Worm (Caenorhabditis elegans) whole organism, late embryonic: ENCODE measurements around the gene srx-51.

Experiments used
- F13H6.1 ChIP-seq: sonication (generic microtip); optimal IDR thresholded peaks from 2 replicates; lab custom pipeline; 2016; ENCODE audit warnings: missing genetic modification characterization, missing compliant biosample characterization
- T23F11.4 ChIP-seq: fragments of 200-800 bp; sonication (Bioruptor generic); optimal IDR thresholded peaks from 2 replicates; lab custom pipeline; 2018; ENCODE audit warnings: mild to moderate bottlenecking, missing genetic modification characterization, missing compliant biosample characterization
- ceh-19 ChIP-seq: fragments of 200-800 bp; sonication (Bioruptor generic); optimal IDR thresholded peaks from 2 replicates; lab custom pipeline; 2018; ENCODE audit warnings: mild to moderate bottlenecking, missing genetic modification characterization, missing compliant biosample characterization
- ceh-2 ChIP-seq: sonication (generic microtip); optimal IDR thresholded peaks from 2 replicates; lab custom pipeline; 2016; ENCODE audit warnings: missing genotype, missing genetic modification characterization, missing compliant biosample characterization
- ceh-24 ChIP-seq: sonication (generic microtip); optimal IDR thresholded peaks from 2 replicates; lab custom pipeline; 2016; ENCODE audit warnings: mild to moderate bottlenecking, missing genetic modification characterization, missing compliant biosample characterization
- ceh-45 ChIP-seq: fragments of 200-800 bp; sonication (Bioruptor generic); IDR thresholded peaks from 2 replicates; pipeline ENCODE4 v1.3.6; 2022; ENCODE audit warnings: missing genetic modification reagents, missing genetic modification characterization, missing compliant biosample characterization
- ceh-48 ChIP-seq: sonication (generic microtip); optimal IDR thresholded peaks from 2 replicates; lab custom pipeline; 2016; ENCODE audit warnings: missing genetic modification characterization, inconsistent platforms, missing compliant biosample characterization
- ceh-9 ChIP-seq: sonication (generic microtip); optimal IDR thresholded peaks from 2 replicates; lab custom pipeline; 2016; ENCODE audit warnings: mild to moderate bottlenecking, missing genetic modification characterization, inconsistent platforms, missing compliant biosample characterization
- che-1 ChIP-seq: sonication (generic microtip); optimal IDR thresholded peaks from 2 replicates; lab custom pipeline; 2016; ENCODE audit warnings: mild to moderate bottlenecking, missing genetic modification characterization, missing compliant biosample characterization
- elt-2 ChIP-seq: sonication (generic microtip); optimal IDR thresholded peaks from 2 replicates; lab custom pipeline; 2016; ENCODE audit warnings: missing genetic modification reagents, missing genetic modification characterization, missing compliant biosample characterization
- elt-4 ChIP-seq: sonication (generic microtip); optimal IDR thresholded peaks from 2 replicates; lab custom pipeline; 2016; ENCODE audit warnings: missing genetic modification characterization, missing compliant biosample characterization
- fax-1 ChIP-seq: sonication (generic microtip); optimal IDR thresholded peaks from 2 replicates; lab custom pipeline; 2016; ENCODE audit warnings: missing genotype, missing genetic modification characterization, missing compliant biosample characterization
- gmeb-2 ChIP-seq: sonication (generic microtip); optimal IDR thresholded peaks from 2 replicates; lab custom pipeline; 2016; ENCODE audit warnings: missing genetic modification characterization, inconsistent platforms, missing compliant biosample characterization
- hlh-13 ChIP-seq: fragments of 200-800 bp; sonication (Bioruptor generic); optimal IDR thresholded peaks from 2 replicates; lab custom pipeline; 2018; ENCODE audit warnings: mild to moderate bottlenecking, missing genetic modification characterization, missing compliant biosample characterization
- hlh-6 ChIP-seq: sonication (generic microtip); optimal IDR thresholded peaks from 2 replicates; lab custom pipeline; 2016; ENCODE audit warnings: missing genotype, missing genetic modification characterization, missing compliant biosample characterization
- lim-6 ChIP-seq: sonication (generic microtip); optimal IDR thresholded peaks from 2 replicates; lab custom pipeline; 2016; ENCODE audit warnings: missing genetic modification characterization, missing compliant biosample characterization
- lin-11 ChIP-seq: fragments of 200-800 bp; sonication (Bioruptor generic); optimal IDR thresholded peaks from 2 replicates; lab custom pipeline; 2018; ENCODE audit warnings: mild to moderate bottlenecking, missing genetic modification characterization, missing compliant biosample characterization
- mec-3 ChIP-seq: sonication (generic microtip); optimal IDR thresholded peaks from 2 replicates; lab custom pipeline; 2016; ENCODE audit warnings: borderline replicate concordance, missing genetic modification characterization, missing compliant biosample characterization
- nfya-1 ChIP-seq: sonication (generic microtip); optimal IDR thresholded peaks from 2 replicates; lab custom pipeline; 2017; ENCODE audit warnings: missing genetic modification characterization, mild to moderate bottlenecking, missing compliant biosample characterization, antibody characterized with exemption, moderate library complexity
- nhr-232 ChIP-seq: sonication (generic microtip); optimal IDR thresholded peaks from 2 replicates; lab custom pipeline; 2016; ENCODE audit warnings: missing genetic modification characterization, missing compliant biosample characterization
- odd-2 ChIP-seq: sonication (generic microtip); optimal IDR thresholded peaks from 2 replicates; lab custom pipeline; 2017; ENCODE audit warnings: antibody characterized with exemption, mild to moderate bottlenecking, missing genetic modification characterization, missing compliant biosample characterization
- pag-3 ChIP-seq: sonication (generic microtip); optimal IDR thresholded peaks from 2 replicates; lab custom pipeline; 2016; ENCODE audit warnings: missing compliant biosample characterization, missing genetic modification characterization, borderline replicate concordance
- pax-1 ChIP-seq: fragments of 150-350 bp; optimal IDR thresholded peaks from 2 replicates; lab custom pipeline; 2014; ENCODE audit warnings: missing biosample characterization, missing genetic modification characterization
- pha-4 ChIP-seq: fragments of 150-350 bp; optimal IDR thresholded peaks from 2 replicates; lab custom pipeline; 2018; ENCODE audit warnings: missing biosample characterization, missing genetic modification reagents, missing genetic modification characterization
- pqm-1 ChIP-seq: sonication (generic microtip); optimal IDR thresholded peaks from 2 replicates; lab custom pipeline; 2016; ENCODE audit warnings: missing genetic modification characterization, missing compliant biosample characterization
- pros-1 ChIP-seq: fragments of 150-350 bp; optimal IDR thresholded peaks from 2 replicates; lab custom pipeline; 2014; ENCODE audit warnings: missing biosample characterization, missing genetic modification reagents, missing genetic modification characterization
- sdc-2 ChIP-seq: sonication (generic microtip); optimal IDR thresholded peaks from 2 replicates; lab custom pipeline; 2016; ENCODE audit warnings: missing genotype, missing genetic modification characterization, missing compliant biosample characterization
- sox-4 ChIP-seq: sonication (generic microtip); optimal IDR thresholded peaks from 2 replicates; lab custom pipeline; 2017; ENCODE audit warnings: mild to moderate bottlenecking, missing genetic modification characterization, inconsistent platforms, missing compliant biosample characterization
- syd-9 ChIP-seq: sonication (generic microtip); optimal IDR thresholded peaks from 2 replicates; lab custom pipeline; 2016; ENCODE audit warnings: mild to moderate bottlenecking, missing genetic modification characterization, moderate library complexity, missing compliant biosample characterization
- tbx-2 ChIP-seq: sonication (generic microtip); optimal IDR thresholded peaks from 2 replicates; lab custom pipeline; 2016; ENCODE audit warnings: missing genetic modification characterization, missing compliant biosample characterization
- ttx-3 ChIP-seq: sonication (generic microtip); optimal IDR thresholded peaks from 2 replicates; lab custom pipeline; 2016; ENCODE audit warnings: missing genetic modification reagents, missing genetic modification characterization, missing compliant biosample characterization
- unc-42 ChIP-seq: sonication (generic microtip); optimal IDR thresholded peaks from 2 replicates; lab custom pipeline; 2016; ENCODE audit warnings: missing genotype, missing genetic modification characterization, missing compliant biosample characterization
- unc-55 ChIP-seq: sonication (generic microtip); optimal IDR thresholded peaks from 2 replicates; lab custom pipeline; 2017; ENCODE audit warnings: missing biosample characterization, missing genetic modification reagents, missing genetic modification characterization
- unc-86 ChIP-seq: sonication (generic microtip); optimal IDR thresholded peaks from 2 replicates; lab custom pipeline; 2016; ENCODE audit warnings: missing genetic modification characterization, missing compliant biosample characterization
- zip-5 ChIP-seq: sonication (generic microtip); optimal IDR thresholded peaks from 2 replicates; lab custom pipeline; 2016; ENCODE audit warnings: missing genetic modification characterization, missing compliant biosample characterization

Gene srx-51

DNA sequence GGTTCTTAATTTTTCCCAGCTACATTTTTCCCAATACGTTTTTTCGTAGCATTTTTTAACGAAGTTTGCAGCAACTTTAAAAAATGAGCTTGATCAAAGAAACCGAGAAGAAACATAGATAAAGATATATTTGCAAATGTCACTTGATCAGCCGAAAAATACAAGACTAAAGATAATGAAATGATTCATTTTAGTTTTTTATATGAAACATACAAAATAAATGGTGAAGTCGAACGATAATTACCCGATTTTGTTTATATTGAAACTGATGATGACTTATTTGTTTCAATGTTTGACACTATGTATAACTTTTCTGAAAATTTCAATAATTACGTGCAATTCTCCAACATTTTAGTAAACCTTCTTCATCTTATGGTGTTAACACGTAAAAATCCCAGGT is 13.4 kb upstream of the srx-51 start, which contains the start of gene srw-22:
TSS of gene srw-22 (plus strand) at position 301 of the 400 bp plus-strand sequence.
- TF ChIP-seq pag-3 (tag; lab: Kevin White, UChicago) (no peak), elt-4 (no peak), sox-4 (tag; lab: Kevin White, UChicago) (no peak), pros-1 (tag; lab: Kevin White, UChicago) (no peak), odd-2 (tag; lab: Kevin White, UChicago) (no peak), ceh-19 (GFP tag; lab: Kevin White, UChicago) (no peak), ceh-9 (no peak), ceh-24 (tag; lab: Kevin White, UChicago) (no peak), ceh-45 (no peak), zip-5 (tag; lab: Kevin White, UChicago) (no peak), gmeb-2 (tag; lab: Kevin White, UChicago) (no peak), unc-55 (no peak), F13H6.1 (tag; lab: Kevin White, UChicago) (no peak), hlh-6 (no peak)
- TF ChIP-seq, all 69 proteins: peak for 0

DNA sequence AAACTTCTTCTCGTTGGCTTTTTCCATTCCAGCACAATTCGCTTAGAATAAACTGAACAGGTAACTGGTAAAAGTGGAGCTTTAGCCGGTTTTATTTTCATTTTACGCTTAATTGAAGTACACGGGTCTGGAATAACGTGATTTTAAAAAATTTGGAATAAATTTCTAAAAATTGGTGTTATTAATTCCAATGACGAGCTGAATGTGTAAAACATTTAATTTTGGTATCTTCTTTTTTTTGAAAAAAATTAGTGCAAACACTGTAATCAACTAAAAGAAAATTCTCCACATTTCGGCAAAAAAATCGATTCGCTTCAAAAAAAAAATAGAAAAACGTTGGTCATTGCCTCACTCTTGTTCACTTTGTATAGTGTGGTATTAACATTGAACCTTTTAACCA is 9.4 kb upstream of the srx-51 start, which contains the start of gene T10H4.4:
TSS of gene T10H4.4 (minus strand) at position 101 of the 400 bp plus-strand sequence.
- TF ChIP-seq ceh-2 (tag; lab: Kevin White, UChicago) (no peak), che-1 (no peak), nfya-1 (no peak), ceh-19 (GFP tag; lab: Kevin White, UChicago) (no peak), lin-11 (tag; lab: Kevin White, UChicago) (no peak), unc-42 (tag; lab: Kevin White, UChicago) (no peak), nhr-232 (tag; lab: Kevin White, UChicago) (no peak), ceh-24 (tag; lab: Kevin White, UChicago) (no peak), unc-86 (tag; lab: Kevin White, UChicago) (no peak), pax-1 (tag; lab: Kevin White, UChicago) (no peak), pha-4 (tag; lab: Kevin White, UChicago) (no peak), tbx-2 (no peak), pqm-1 (no peak), sdc-2 (tag; lab: Kevin White, UChicago) (no peak), hlh-6 (no peak), syd-9 (tag; lab: Kevin White, UChicago) (no peak)

DNA sequence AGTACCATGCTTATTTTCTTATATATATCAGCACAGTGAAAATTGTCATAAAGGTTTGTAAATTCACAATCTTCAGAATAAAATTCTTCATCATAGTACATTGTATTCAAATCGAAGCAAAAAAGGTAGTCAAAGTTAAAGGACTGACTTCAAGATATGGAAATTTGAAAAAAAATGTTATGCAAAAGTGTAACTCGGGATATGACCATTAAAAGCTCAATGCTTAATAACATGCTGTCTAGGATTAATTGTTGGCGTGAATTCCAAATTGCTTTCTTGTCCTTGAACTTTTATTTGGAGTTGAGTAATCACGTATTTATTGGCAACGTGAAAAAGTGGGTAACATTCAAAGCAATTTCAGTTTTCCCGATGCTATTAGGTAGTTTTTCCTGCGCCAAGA is 6.9 kb upstream of the srx-51 start, which contains the start of gene srw-16:
TSS of gene srw-16 (minus strand) at position 101 of the 400 bp plus-strand sequence.
- TF ChIP-seq tbx-2: no peak
- no peak for TF ChIP-seq fax-1 (tag; lab: Kevin White, UChicago)
- no peak for TF ChIP-seq nhr-232 (tag; lab: Kevin White, UChicago)
- TF ChIP-seq unc-42 (tag; lab: Kevin White, UChicago): no peak
- TF ChIP-seq hlh-6: no peak
- TF ChIP-seq mec-3: no peak
- TF ChIP-seq nfya-1: no peak

DNA sequence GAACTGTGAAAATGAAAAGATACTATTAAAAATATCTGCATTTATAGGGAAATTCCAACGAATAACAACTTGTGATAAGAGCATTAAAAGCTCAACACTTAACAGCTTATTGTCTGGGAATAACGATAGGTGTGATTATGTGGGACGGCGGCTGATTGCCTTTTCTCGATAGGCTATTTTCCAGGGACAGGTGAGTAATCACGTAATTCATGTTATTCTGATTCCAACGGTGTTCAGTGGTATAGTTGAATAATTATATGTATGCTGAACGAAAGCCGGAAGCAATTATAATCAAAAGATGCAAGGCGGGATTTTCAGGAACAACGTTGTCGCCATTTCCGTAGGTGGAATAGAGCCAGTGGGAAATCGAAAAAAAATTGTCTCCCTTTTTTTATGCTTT is 4.8 kb upstream of the srx-51 start, which contains the start of gene srw-17:
TSS of gene srw-17 (minus strand) at position 101 of the 400 bp plus-strand sequence.
- TF ChIP-seq ceh-9 (no peak), T23F11.4 (GFP tag; lab: Kevin White, UChicago) (no peak), hlh-13 (GFP tag; lab: Kevin White, UChicago) (no peak), unc-86 (tag; lab: Kevin White, UChicago) (no peak), ceh-48 (tag; lab: Kevin White, UChicago) (no peak), ttx-3 (no peak)
- TF ChIP-seq, all 69 proteins: peak for 0

DNA sequence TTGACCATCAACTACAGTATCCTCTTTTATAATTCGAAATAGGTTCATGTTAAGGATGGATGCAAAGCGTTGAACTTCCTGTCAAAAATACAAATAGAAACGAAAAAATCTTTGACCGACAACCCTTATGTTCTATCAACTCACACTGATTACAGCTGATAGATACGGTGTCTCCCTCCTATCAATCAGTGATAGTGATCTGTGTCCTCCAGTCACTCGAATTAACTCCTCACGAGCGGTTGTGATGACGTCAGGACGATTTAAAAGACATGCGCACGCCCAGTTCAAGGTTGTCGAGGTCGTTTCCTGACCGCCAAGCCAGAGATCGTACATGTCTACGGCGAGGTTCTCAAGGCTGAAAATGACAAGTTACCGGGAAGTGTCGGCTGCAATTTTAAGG is 4.3 kb downstream of the srx-51 start:
- peak; percentile 57 for TF ChIP-seq elt-2 (tag; lab: Kevin White, UChicago)
- TF ChIP-seq lim-6 (tag; lab: Kevin White, UChicago): no peak
